Worm (Caenorhabditis elegans) whole organism, late embryonic: ENCODE measurements around the gene vab-3.

Experiments used
- C08G9.2 ChIP-seq: sonication (generic microtip); optimal IDR thresholded peaks from 2 replicates; lab custom pipeline; 2016; ENCODE audit warnings: mild to moderate bottlenecking, missing genetic modification characterization, moderate library complexity, missing compliant biosample characterization
- T23F11.4 ChIP-seq: fragments of 200-800 bp; sonication (Bioruptor generic); optimal IDR thresholded peaks from 2 replicates; lab custom pipeline; 2018; ENCODE audit warnings: mild to moderate bottlenecking, missing genetic modification characterization, missing compliant biosample characterization
- Y22D7AL.16 ChIP-seq: sonication (generic microtip); optimal IDR thresholded peaks from 2 replicates; lab custom pipeline; 2016; ENCODE audit warnings: missing genetic modification characterization, missing compliant biosample characterization
- ceh-14 ChIP-seq: sonication (generic microtip); optimal IDR thresholded peaks from 2 replicates; lab custom pipeline; 2016; ENCODE audit warnings: missing genotype, missing genetic modification characterization, missing compliant biosample characterization
- ceh-19 ChIP-seq: fragments of 200-800 bp; sonication (Bioruptor generic); optimal IDR thresholded peaks from 2 replicates; lab custom pipeline; 2018; ENCODE audit warnings: mild to moderate bottlenecking, missing genetic modification characterization, missing compliant biosample characterization
- ceh-2 ChIP-seq: sonication (generic microtip); optimal IDR thresholded peaks from 2 replicates; lab custom pipeline; 2016; ENCODE audit warnings: missing genotype, missing genetic modification characterization, missing compliant biosample characterization
- ceh-22 ChIP-seq: sonication (generic microtip); optimal IDR thresholded peaks from 2 replicates; lab custom pipeline; 2017; ENCODE audit warnings: missing biosample characterization, missing genetic modification characterization
- ceh-24 ChIP-seq: sonication (generic microtip); optimal IDR thresholded peaks from 2 replicates; lab custom pipeline; 2016; ENCODE audit warnings: mild to moderate bottlenecking, missing genetic modification characterization, missing compliant biosample characterization
- ceh-31 ChIP-seq: sonication (generic microtip); optimal IDR thresholded peaks from 2 replicates; lab custom pipeline; 2016; ENCODE audit warnings: missing genetic modification characterization, missing compliant biosample characterization
- ceh-34 ChIP-seq: sonication (generic microtip); optimal IDR thresholded peaks from 2 replicates; lab custom pipeline; 2016; ENCODE audit warnings: mild to moderate bottlenecking, missing genetic modification characterization, missing compliant biosample characterization
- ceh-45 ChIP-seq: fragments of 200-800 bp; sonication (Bioruptor generic); IDR thresholded peaks from 2 replicates; pipeline ENCODE4 v1.3.6; 2022; ENCODE audit warnings: missing genetic modification reagents, missing genetic modification characterization, missing compliant biosample characterization
- ceh-6 ChIP-seq: fragments of 200-800 bp; sonication (Bioruptor generic); optimal IDR thresholded peaks from 2 replicates; lab custom pipeline; 2018; ENCODE audit warnings: mild to moderate bottlenecking, missing genetic modification characterization, missing compliant biosample characterization
- che-1 ChIP-seq: sonication (generic microtip); optimal IDR thresholded peaks from 2 replicates; lab custom pipeline; 2016; ENCODE audit warnings: mild to moderate bottlenecking, missing genetic modification characterization, missing compliant biosample characterization
- dmd-4 ChIP-seq: sonication (generic microtip); optimal IDR thresholded peaks from 2 replicates; lab custom pipeline; 2016; ENCODE audit warnings: borderline replicate concordance, missing genetic modification characterization, missing compliant biosample characterization
- dve-1 ChIP-seq: sonication (generic microtip); optimal IDR thresholded peaks from 2 replicates; lab custom pipeline; 2017; ENCODE audit warnings: antibody characterized with exemption, mild to moderate bottlenecking, missing genetic modification characterization, missing compliant biosample characterization
- elt-4 ChIP-seq: sonication (generic microtip); optimal IDR thresholded peaks from 2 replicates; lab custom pipeline; 2016; ENCODE audit warnings: missing genetic modification characterization, missing compliant biosample characterization
- ets-4 ChIP-seq: sonication (generic microtip); optimal IDR thresholded peaks from 2 replicates; lab custom pipeline; 2016; ENCODE audit warnings: missing genetic modification characterization, missing compliant biosample characterization
- eyg-1 ChIP-seq: sonication (generic microtip); optimal IDR thresholded peaks from 2 replicates; lab custom pipeline; 2016; ENCODE audit warnings: missing genotype, missing genetic modification characterization, missing compliant biosample characterization
- fax-1 ChIP-seq: sonication (generic microtip); optimal IDR thresholded peaks from 2 replicates; lab custom pipeline; 2016; ENCODE audit warnings: missing genotype, missing genetic modification characterization, missing compliant biosample characterization
- fkh-6 ChIP-seq: sonication (generic microtip); optimal IDR thresholded peaks from 2 replicates; lab custom pipeline; 2016; ENCODE audit warnings: missing genetic modification characterization, missing compliant biosample characterization
- hlh-15 ChIP-seq: sonication (generic microtip); optimal IDR thresholded peaks from 2 replicates; lab custom pipeline; 2016; ENCODE audit warnings: missing genetic modification characterization, missing compliant biosample characterization
- hlh-30 ChIP-seq: sonication (generic microtip); optimal IDR thresholded peaks from 2 replicates; lab custom pipeline; 2017; ENCODE audit warnings: antibody characterized with exemption, missing genetic modification characterization, missing compliant biosample characterization; ENCODE audit not compliant: insufficient read depth
- hlh-8 ChIP-seq: sonication (generic microtip); optimal IDR thresholded peaks from 2 replicates; lab custom pipeline; 2016; ENCODE audit warnings: missing genotype, missing genetic modification characterization, missing compliant biosample characterization
- lin-11 ChIP-seq: fragments of 200-800 bp; sonication (Bioruptor generic); optimal IDR thresholded peaks from 2 replicates; lab custom pipeline; 2018; ENCODE audit warnings: mild to moderate bottlenecking, missing genetic modification characterization, missing compliant biosample characterization
- madf-2 ChIP-seq: sonication (generic microtip); optimal IDR thresholded peaks from 2 replicates; lab custom pipeline; 2017; ENCODE audit warnings: missing genetic modification characterization, missing compliant biosample characterization
- npax-4 ChIP-seq: sonication (generic microtip); optimal IDR thresholded peaks from 2 replicates; lab custom pipeline; 2016; ENCODE audit warnings: missing genetic modification characterization, missing compliant biosample characterization
- odd-2 ChIP-seq: sonication (generic microtip); optimal IDR thresholded peaks from 2 replicates; lab custom pipeline; 2017; ENCODE audit warnings: antibody characterized with exemption, mild to moderate bottlenecking, missing genetic modification characterization, missing compliant biosample characterization
- pat-9 ChIP-seq: fragments of 200-800 bp; sonication (Bioruptor generic); optimal IDR thresholded peaks from 2 replicates; lab custom pipeline; 2018; ENCODE audit warnings: mild to moderate bottlenecking, missing genetic modification characterization, moderate library complexity, missing compliant biosample characterization
- pax-1 ChIP-seq: fragments of 150-350 bp; optimal IDR thresholded peaks from 2 replicates; lab custom pipeline; 2014; ENCODE audit warnings: missing biosample characterization, missing genetic modification characterization
- pha-2 ChIP-seq: sonication (generic microtip); optimal IDR thresholded peaks from 2 replicates; lab custom pipeline; 2017; ENCODE audit warnings: mild to moderate bottlenecking, missing genetic modification characterization, missing compliant biosample characterization
- pqm-1 ChIP-seq: sonication (generic microtip); optimal IDR thresholded peaks from 2 replicates; lab custom pipeline; 2016; ENCODE audit warnings: missing genetic modification characterization, missing compliant biosample characterization
- rnt-1 ChIP-seq: sonication (generic microtip); optimal IDR thresholded peaks from 2 replicates; lab custom pipeline; 2016; ENCODE audit warnings: missing genetic modification characterization, missing compliant biosample characterization
- sdc-2 ChIP-seq: sonication (generic microtip); optimal IDR thresholded peaks from 2 replicates; lab custom pipeline; 2016; ENCODE audit warnings: missing genotype, missing genetic modification characterization, missing compliant biosample characterization
- sox-2 ChIP-seq: fragments of 200-800 bp; sonication (Bioruptor generic); IDR thresholded peaks from 2 replicates; pipeline ENCODE4 v1.3.6; 2022; ENCODE audit warnings: missing genetic modification reagents, missing genetic modification characterization, missing compliant biosample characterization
- sox-4 ChIP-seq: sonication (generic microtip); optimal IDR thresholded peaks from 2 replicates; lab custom pipeline; 2017; ENCODE audit warnings: mild to moderate bottlenecking, missing genetic modification characterization, inconsistent platforms, missing compliant biosample characterization
- syd-9 ChIP-seq: sonication (generic microtip); optimal IDR thresholded peaks from 2 replicates; lab custom pipeline; 2016; ENCODE audit warnings: mild to moderate bottlenecking, missing genetic modification characterization, moderate library complexity, missing compliant biosample characterization
- tbx-7 ChIP-seq: sonication (generic microtip); optimal IDR thresholded peaks from 2 replicates; lab custom pipeline; 2016; ENCODE audit warnings: missing genotype, missing genetic modification characterization, missing compliant biosample characterization
- unc-3 ChIP-seq, 2 experiments: fragments of 200-800 bp in 1 of 2; sonication (Bioruptor generic) in 1 of 2; sonication (generic microtip) in 1 of 2; conservative IDR thresholded peaks in 1 of 2; optimal IDR thresholded peaks in 1 of 2; 2 replicates each; pipeline versions ENCODE4 v1.3.6 to Lab custom; 2016 to 2022; ENCODE audit warnings: missing compliant biosample characterization in 2 of 2, missing genetic modification characterization in 2 of 2, missing genetic modification reagents in 1 of 2
- unc-42 ChIP-seq: sonication (generic microtip); optimal IDR thresholded peaks from 2 replicates; lab custom pipeline; 2016; ENCODE audit warnings: missing genotype, missing genetic modification characterization, missing compliant biosample characterization
- unc-86 ChIP-seq: sonication (generic microtip); optimal IDR thresholded peaks from 2 replicates; lab custom pipeline; 2016; ENCODE audit warnings: missing genetic modification characterization, missing compliant biosample characterization
- ztf-16 ChIP-seq: sonication (generic microtip); optimal IDR thresholded peaks from 2 replicates; lab custom pipeline; 2017; ENCODE audit warnings: missing genetic modification characterization, missing compliant biosample characterization

The vab-3 gene

DNA sequence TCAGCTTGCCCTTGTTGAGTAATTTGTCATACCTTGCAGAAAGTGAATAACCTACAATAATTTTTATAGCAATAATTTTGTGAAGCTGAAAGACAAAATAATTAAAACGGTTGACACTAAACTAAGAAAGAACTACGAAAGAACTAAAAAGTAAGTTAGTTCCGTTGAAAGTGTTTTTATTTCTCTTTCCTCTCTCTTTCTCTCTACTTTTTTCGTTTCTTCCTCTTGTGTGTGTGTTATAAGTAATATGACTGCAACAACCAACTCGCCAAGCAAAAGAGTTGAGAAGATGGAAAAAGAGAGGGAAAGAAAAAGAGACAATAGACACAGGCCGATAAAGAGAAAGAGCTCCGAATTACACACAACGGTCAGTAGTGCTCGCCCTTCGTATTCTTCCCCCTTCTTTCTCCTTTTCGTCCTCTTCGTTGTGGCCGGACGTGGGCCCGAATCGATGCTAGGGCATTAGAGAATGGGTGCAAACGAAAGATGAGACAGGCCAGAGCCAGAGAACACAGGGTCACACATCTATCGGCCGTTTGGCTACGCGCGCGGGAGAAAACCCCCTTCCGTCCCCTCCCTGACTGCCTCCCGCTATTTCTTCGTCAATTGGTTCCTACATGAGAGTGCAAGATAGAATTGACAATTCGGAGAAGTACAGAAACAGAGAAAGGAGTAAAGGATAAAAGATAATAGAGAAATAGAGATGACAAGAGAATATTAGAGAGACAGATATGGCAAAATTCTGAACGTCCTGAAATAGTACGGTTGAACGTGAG, 55.7 kb downstream of the vab-3 start, which contains the start of gene syd-2 (continued):
- TF ChIP-seq npax-4 (tag; lab: Kevin White, UChicago) (no peak), ceh-14 (tag; lab: Kevin White, UChicago) (peak; percentile 82), Y22D7AL.16 (no peak), hlh-30 (peak; percentile 65), syd-9 (peak; percentile 69), unc-86 (tag; lab: Kevin White, UChicago) (no peak), T23F11.4 (peak; percentile 64), ceh-22 (tag; lab: Kevin White, UChicago) (no peak), pha-2 (tag; lab: Kevin White, UChicago) (peak; percentile 69), ceh-19 (GFP tag; lab: Kevin White, UChicago) (peak; percentile 60), pat-9 (peak; percentile 38), ceh-31 (tag; lab: Kevin White, UChicago) (peak; percentile 90), tbx-7 (tag; lab: Kevin White, UChicago) (no peak)
- TF ChIP-seq, all 69 proteins: peak for 40

DNA sequence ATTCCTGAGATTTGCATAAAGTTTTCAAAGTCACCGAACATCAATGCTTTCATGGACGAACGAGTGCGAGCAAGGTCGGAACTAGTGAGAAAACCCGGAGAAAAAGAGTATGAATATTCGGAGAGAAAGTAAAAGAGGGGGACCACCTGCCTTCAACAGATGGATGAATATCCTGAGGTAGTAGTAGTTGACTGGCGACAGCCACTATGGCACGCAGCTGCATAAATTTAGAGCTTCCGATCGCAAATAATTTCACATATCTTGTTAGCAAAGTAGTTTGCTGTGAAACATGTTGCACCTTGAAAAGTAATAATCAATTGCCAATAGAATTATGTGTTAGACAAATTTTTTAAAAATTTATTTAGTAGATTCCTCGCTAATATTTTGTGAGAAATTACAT, 57.1 kb downstream of the vab-3 start:
- TF ChIP-seq odd-2 (tag; lab: Kevin White, UChicago): no peak
- TF ChIP-seq sdc-2 (tag; lab: Kevin White, UChicago): no peak
- TF ChIP-seq unc-42 (tag; lab: Kevin White, UChicago): no peak
- TF ChIP-seq pax-1 (tag; lab: Kevin White, UChicago): no peak

DNA sequence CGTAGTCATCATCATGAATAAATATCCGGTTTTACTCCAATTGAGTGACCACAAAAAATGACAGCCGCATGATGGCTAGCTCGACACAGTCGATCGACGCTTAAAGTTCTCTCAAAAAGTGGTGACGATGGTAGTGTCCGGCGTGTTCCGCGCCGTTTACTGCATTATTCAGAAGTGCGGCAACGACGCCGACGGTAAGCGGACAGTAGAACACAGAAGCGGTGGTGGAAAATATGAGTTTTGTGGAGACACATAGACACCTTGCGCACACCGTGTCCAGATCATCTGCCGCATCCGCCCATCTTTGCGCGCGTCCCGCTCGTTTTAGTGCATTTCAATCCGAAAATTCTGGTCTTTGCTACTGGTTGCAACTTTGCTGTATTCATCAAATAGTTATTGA, 59.5 kb downstream of the vab-3 start, which contains the start of gene F59F5.7:
Gene F59F5.7 (plus strand): TSS at position 301 of the 400 bp plus-strand sequence.
- TF ChIP-seq hlh-8 (tag; lab: Kevin White, UChicago) (no peak), elt-4 (no peak)

- no peak for TF ChIP-seq ceh-34 (tag; lab: Kevin White, UChicago)
- TF ChIP-seq unc-42 (tag; lab: Kevin White, UChicago): peak; percentile 72
These were observed 67.1 kb downstream of the vab-3 start for ce11 chrX:10566775-10567174.

DNA sequence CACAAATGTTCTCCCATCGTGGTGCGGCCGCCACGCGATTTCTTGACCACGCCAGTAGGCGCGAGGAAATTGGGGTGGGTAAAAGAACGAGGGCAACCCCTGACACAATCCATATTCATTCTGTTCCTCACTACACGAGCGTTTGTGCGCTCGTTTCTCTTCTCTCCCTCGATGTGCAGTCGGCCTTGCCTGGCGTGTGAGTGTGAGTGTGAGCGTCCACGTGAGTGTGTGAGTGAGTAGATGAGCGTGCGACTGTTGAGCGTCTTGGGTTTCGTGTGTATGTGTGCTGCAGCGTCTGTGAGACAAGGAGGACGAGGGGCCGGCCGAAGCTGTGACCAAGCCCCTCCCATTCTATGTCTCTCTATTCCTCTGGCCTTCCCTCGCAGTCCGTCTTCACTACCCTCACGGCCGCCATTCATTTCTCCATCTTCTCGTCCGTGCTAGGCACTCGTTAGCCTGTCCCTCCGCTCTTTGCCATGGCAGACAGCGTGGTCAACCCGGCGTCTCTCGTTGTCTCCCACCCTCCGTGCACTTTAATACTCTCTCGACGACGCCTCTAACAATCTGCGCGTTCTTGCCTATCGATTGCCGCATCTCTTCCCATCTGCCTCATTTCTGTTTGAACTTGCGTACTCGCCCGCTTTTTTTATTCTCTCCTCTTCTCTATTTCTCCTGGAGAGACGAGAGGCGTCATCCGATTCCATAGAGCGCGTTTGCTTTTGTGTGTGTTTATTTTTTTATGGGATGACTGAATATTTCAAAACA, 68.9 kb downstream of the vab-3 start:
- TF ChIP-seq ets-4: peak; percentile 21
- TF ChIP-seq pqm-1: peak; percentile 60
- TF ChIP-seq fax-1 (tag; lab: Kevin White, UChicago): peak; percentile 35
- TF ChIP-seq Y22D7AL.16: no peak
- peak; percentile 2; the same call in 1 of the 2 replicates for TF ChIP-seq sox-2 (GFP tag; lab: Robert Waterston, UW)
- peak; percentile 63 for TF ChIP-seq eyg-1
- no peak for TF ChIP-seq dmd-4 (tag; lab: Kevin White, UChicago)
- TF ChIP-seq ceh-24: no peak
- TF ChIP-seq madf-2 (tag; lab: Kevin White, UChicago): peak; percentile 66
- TF ChIP-seq rnt-1 (tag; lab: Kevin White, UChicago): peak; percentile 93
- TF ChIP-seq che-1: peak; percentile 59
- peak; percentile 67 for TF ChIP-seq ztf-16 (tag; lab: Kevin White, UChicago)
- peak; percentile 59 for TF ChIP-seq hlh-8 (tag; lab: Kevin White, UChicago)
- TF ChIP-seq ceh-2 (tag; lab: Kevin White, UChicago): peak; percentile 73
- peak; percentile 50 for TF ChIP-seq dve-1 (tag; lab: Kevin White, UChicago)
- peak; percentile 56 for TF ChIP-seq C08G9.2 (tag; lab: Kevin White, UChicago)
- TF ChIP-seq hlh-15 (tag; lab: Kevin White, UChicago): no peak
- no peak for TF ChIP-seq unc-3 (GFP tag; conservative IDR thresholded peaks at IDR 0.05; lab: Robert Waterston, UW)
- peak; percentile 65 for TF ChIP-seq unc-3 (tag; optimal IDR thresholded peaks at IDR 0.05; lab: Kevin White, UChicago)
- TF ChIP-seq lin-11 (tag; lab: Kevin White, UChicago): no peak
- TF ChIP-seq T23F11.4: no peak
- peak; percentile 85 for TF ChIP-seq syd-9
- TF ChIP-seq odd-2 (tag; lab: Kevin White, UChicago): no peak
- TF ChIP-seq ceh-6 (GFP tag; lab: Kevin White, UChicago): peak; percentile 55
- no peak for TF ChIP-seq ceh-45 (GFP tag; lab: Robert Waterston, UW)
- peak; percentile 44 for TF ChIP-seq fkh-6
- TF ChIP-seq sox-4 (tag; lab: Kevin White, UChicago): no peak
